Worm (Caenorhabditis elegans) whole organism, L4/young adult: Measurements from ENCODE around the gene Y39A3B.1.

Source experiments
- W03F9.2 ChIP-seq: fragments of 150-350 bp; optimal IDR thresholded peaks from 2 replicates; lab custom pipeline; 2014; ENCODE audit warnings: missing biosample characterization, missing genetic modification characterization
- dao-5 ChIP-seq: sonication (generic microtip); optimal IDR thresholded peaks from 2 replicates; lab custom pipeline; 2016; ENCODE audit warnings: missing genotype, missing genetic modification characterization, moderate library complexity, missing compliant biosample characterization
- him-1 ChIP-seq: sonication (generic microtip); optimal IDR thresholded peaks from 2 replicates; lab custom pipeline; 2016; ENCODE audit warnings: missing genotype, missing genetic modification reagents, missing genetic modification characterization, missing compliant biosample characterization

DNA sequence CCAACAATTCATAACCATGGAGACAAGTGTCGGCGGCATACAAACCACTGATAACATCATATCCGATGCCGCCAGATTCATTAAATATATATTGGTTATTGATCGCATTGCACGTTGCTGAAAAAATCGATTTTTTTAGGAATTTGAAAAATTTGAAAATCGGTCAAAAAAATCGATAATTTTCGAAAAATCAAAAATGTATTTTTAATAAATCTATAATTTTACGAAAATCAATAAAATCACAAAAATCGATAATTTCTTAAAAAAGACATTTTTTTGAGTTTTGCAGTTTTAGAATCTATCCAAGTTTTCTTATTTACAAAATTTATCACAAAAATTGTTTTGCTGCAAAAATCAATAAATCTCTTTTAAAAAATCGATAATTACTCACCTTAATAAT is 9.7 kb downstream of the Y39A3B.1 start:
- TF ChIP-seq him-1 (tag; lab: Kevin White, UChicago) (no peak), W03F9.2 (tag; lab: Kevin White, UChicago) (no peak), dao-5 (tag; lab: Kevin White, UChicago) (no peak)
